Worm (Caenorhabditis elegans): ENCODE data around the gene mltn-10.

DNA sequence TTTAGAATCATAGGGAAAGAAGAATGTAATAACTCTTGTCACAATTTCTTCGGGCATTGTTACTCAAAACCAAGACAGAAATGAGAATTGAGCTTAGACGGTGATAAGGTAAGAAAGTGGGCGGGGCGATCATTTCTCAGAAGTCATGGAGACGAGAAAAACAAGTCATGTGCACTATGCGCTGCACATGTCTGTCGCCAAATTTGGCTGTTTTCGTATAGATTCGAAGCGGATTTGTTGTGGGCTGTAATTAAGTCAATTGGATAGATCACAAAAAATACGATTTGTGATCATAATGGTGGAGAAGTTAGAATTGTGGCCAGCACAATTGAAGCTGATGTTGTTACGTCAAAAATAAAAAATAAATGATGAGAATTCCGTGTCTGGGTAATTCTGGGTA lies 31.2 kb upstream of the mltn-10 start, which contains the start of gene C01G12.7:
- TF ChIP-seq flt-1 (GFP tag; IDR thresholded peaks at IDR 0.05), result no peak
- TF ChIP-seq ama-1 (optimal IDR thresholded peaks at IDR 0.05), result no peak
- TF ChIP-seq tbx-37 (GFP tag; conservative IDR thresholded peaks at IDR 0.05), result no peak
- TF ChIP-seq ceh-36 (tag; optimal IDR thresholded peaks at IDR 0.05), result no peak
- TF ChIP-seq tbx-11 (GFP tag; IDR thresholded peaks at IDR 0.05), result no peak
- TF ChIP-seq F13C5.2 (tag; optimal IDR thresholded peaks at IDR 0.05), result no peak

Data from whole organism, early embryonic.